Worm (Caenorhabditis elegans): ENCODE data around the gene pqn-70.

ce11 chrV:11260622-11261021 lies 32.1 kb upstream of the pqn-70 start, which contains the start of gene F07B10.7:
- TF ChIP-seq B0310.2 (tag; optimal IDR thresholded peaks at IDR 0.05) = no peak
- TF ChIP-seq flt-1 (GFP tag; IDR thresholded peaks at IDR 0.05) = no peak
- no peak for TF ChIP-seq ceh-36 (tag; optimal IDR thresholded peaks at IDR 0.05)
